Fruit fly (Drosophila melanogaster): ENCODE results near the gene CG31668.

DNA sequence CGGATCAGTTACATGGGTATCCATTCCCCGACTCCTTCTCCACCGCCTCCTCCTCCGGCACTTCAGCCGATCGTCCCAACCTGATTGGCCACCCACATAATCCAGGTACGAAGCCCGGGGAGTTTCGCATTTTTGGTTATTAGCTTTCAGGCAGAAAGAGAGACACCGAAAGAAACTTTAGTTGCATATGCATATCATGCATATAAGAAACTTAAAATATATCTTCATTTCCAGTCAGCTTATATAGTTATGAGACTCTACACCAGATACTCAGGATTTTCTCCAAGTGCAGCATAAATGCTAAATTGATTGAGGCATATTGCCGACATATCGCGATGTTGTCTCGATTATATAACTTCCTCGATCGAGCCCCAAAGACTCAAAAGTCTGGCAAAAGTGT lies 21.8 kb downstream of the CG31668 start:
- TF ChIP-seq Hand (GFP tag; optimal IDR thresholded peaks at IDR 0.05) (no peak), grn (GFP tag; optimal IDR thresholded peaks at IDR 0.05) (no peak), CG9609 (GFP tag; optimal IDR thresholded peaks at IDR 0.05) (no peak), tap (tag; optimal IDR thresholded peaks at IDR 0.05) (no peak), CG8089 (GFP tag; optimal IDR thresholded peaks at IDR 0.05) (no peak), CG32772 (GFP tag; IDR thresholded peaks at IDR 0.05) (no peak), CG3407 (GFP tag; optimal IDR thresholded peaks at IDR 0.05) (no peak), CG6854 (GFP tag; optimal IDR thresholded peaks at IDR 0.05) (no peak), CkIIα-i1 (GFP tag; IDR thresholded peaks at IDR 0.05) (no peak), CG4854 (GFP tag; optimal IDR thresholded peaks at IDR 0.05) (no peak), CG7556 (GFP tag; optimal IDR thresholded peaks at IDR 0.05) (no peak), wor (GFP tag; IDR thresholded peaks at IDR 0.05) (no peak), Vsx1 (GFP tag; optimal IDR thresholded peaks at IDR 0.05) (no peak)
